Fruit fly (Drosophila melanogaster) whole organism, prepupa: Measurements from ENCODE around the gene Ir94e.

ENCODE experiments used
- Blimp-1 ChIP-seq: fragments of 200-800 bp; sonication (Bioruptor generic); optimal IDR thresholded peaks from 3 replicates; lab custom pipeline; 2017; ENCODE audit warnings: missing biosample characterization, missing genetic modification characterization, mild to moderate bottlenecking, moderate library complexity, missing genetic modification reagents
- CG10631 ChIP-seq: fragments of 200-800 bp; sonication (Bioruptor generic); optimal IDR thresholded peaks from 2 replicates; lab custom pipeline; 2016; ENCODE audit warnings: missing biosample characterization, missing genetic modification characterization
- CG10669 ChIP-seq: fragments of 200-800 bp; sonication (Bioruptor generic); optimal IDR thresholded peaks from 3 replicates; lab custom pipeline; 2018; ENCODE audit warnings: missing biosample characterization, mild to moderate bottlenecking, missing genetic modification characterization, moderate library complexity
- CG11294 ChIP-seq: fragments of 200-800 bp; sonication (Bioruptor generic); IDR thresholded peaks from 2 replicates; pipeline ENCODE4 v1.3.6; 2022; ENCODE audit warnings: missing biosample characterization, missing genetic modification characterization
- CG11762 ChIP-seq: fragments of 200-800 bp; sonication (Bioruptor generic); optimal IDR thresholded peaks from 3 replicates; lab custom pipeline; 2016; ENCODE audit warnings: missing biosample characterization, missing genetic modification characterization; ENCODE audit not compliant: insufficient read depth
- CG11902 ChIP-seq: fragments of 200-800 bp; sonication (Bioruptor generic); optimal IDR thresholded peaks from 3 replicates; lab custom pipeline; 2016; ENCODE audit warnings: missing biosample characterization, missing genetic modification characterization
- CG15336 ChIP-seq: fragments of 200-800 bp; sonication (Bioruptor generic); IDR thresholded peaks from 2 replicates; pipeline ENCODE4 v1.3.6; 2022; ENCODE audit warnings: missing biosample characterization, missing genetic modification characterization
- CG1621 ChIP-seq: fragments of 200-800 bp; sonication (Bioruptor generic); optimal IDR thresholded peaks from 3 replicates; lab custom pipeline; 2018; ENCODE audit warnings: missing biosample characterization, mild to moderate bottlenecking, missing genetic modification characterization
- CG16779 ChIP-seq: fragments of 200-800 bp; sonication (Bioruptor generic); optimal IDR thresholded peaks from 3 replicates; lab custom pipeline; 2017; ENCODE audit warnings: missing biosample characterization, mild to moderate bottlenecking, missing genetic modification characterization
- CG3032 ChIP-seq: fragments of 200-800 bp; optimal IDR thresholded peaks from 2 replicates; lab custom pipeline; 2019; ENCODE audit warnings: missing biosample characterization, mild to moderate bottlenecking, missing genetic modification characterization, moderate library complexity
- CG31627 ChIP-seq: fragments of 200-800 bp; sonication (Bioruptor generic); optimal IDR thresholded peaks from 3 replicates; lab custom pipeline; 2016; ENCODE audit warnings: missing biosample characterization, missing genetic modification characterization
- CG32006 ChIP-seq: fragments of 200-800 bp; sonication (Bioruptor generic); optimal IDR thresholded peaks from 3 replicates; lab custom pipeline; 2017; ENCODE audit warnings: missing biosample characterization, mild to moderate bottlenecking, missing genetic modification characterization
- CG3919 ChIP-seq: fragments of 200-800 bp; sonication (Bioruptor generic); optimal IDR thresholded peaks from 3 replicates; lab custom pipeline; 2016; ENCODE audit warnings: missing biosample characterization, missing genetic modification characterization
- CG4318 ChIP-seq: fragments of 200-800 bp; sonication (Bioruptor generic); optimal IDR thresholded peaks from 3 replicates; lab custom pipeline; 2017; ENCODE audit warnings: missing biosample characterization, mild to moderate bottlenecking, missing genetic modification characterization
- CG6163 ChIP-seq: fragments of 200-800 bp; sonication (Bioruptor generic); IDR thresholded peaks from 3 replicates; pipeline ENCODE4 v1.3.6; 2022; ENCODE audit warnings: missing biosample characterization, missing genetic modification characterization
- CG6276 ChIP-seq: fragments of 200-800 bp; sonication (Bioruptor generic); optimal IDR thresholded peaks from 2 replicates; lab custom pipeline; 2017; ENCODE audit warnings: missing biosample characterization, mild to moderate bottlenecking, missing genetic modification characterization
- CG6792 ChIP-seq: fragments of 200-800 bp; sonication (Bioruptor generic); optimal IDR thresholded peaks from 3 replicates; lab custom pipeline; 2016; ENCODE audit warnings: missing biosample characterization, missing genetic modification characterization
- CG6808 ChIP-seq: fragments of 200-800 bp; sonication (Bioruptor generic); optimal IDR thresholded peaks from 3 replicates; lab custom pipeline; 2017; ENCODE audit warnings: missing biosample characterization, missing genetic modification characterization, mild to moderate bottlenecking, moderate library complexity, missing genetic modification reagents
- CG6854 ChIP-seq: fragments of 200-800 bp; sonication (Bioruptor generic); optimal IDR thresholded peaks from 2 replicates; lab custom pipeline; 2017; ENCODE audit warnings: missing biosample characterization, mild to moderate bottlenecking, missing genetic modification characterization
- CG7368 ChIP-seq: fragments of 200-800 bp; sonication (Bioruptor generic); optimal IDR thresholded peaks from 3 replicates; lab custom pipeline; 2016; ENCODE audit warnings: missing biosample characterization, missing genetic modification characterization
- CG8119 ChIP-seq: fragments of 200-800 bp; sonication (Bioruptor generic); IDR thresholded peaks from 3 replicates; pipeline ENCODE4 v1.3.6; 2022; ENCODE audit warnings: missing biosample characterization, missing genetic modification characterization
- CG8319 ChIP-seq: fragments of 200-800 bp; sonication (Bioruptor generic); optimal IDR thresholded peaks from 3 replicates; lab custom pipeline; 2016; ENCODE audit warnings: missing biosample characterization, missing genetic modification characterization
- CG8632 ChIP-seq: fragments of 200-800 bp; sonication (Bioruptor generic); optimal IDR thresholded peaks from 3 replicates; lab custom pipeline; 2016; ENCODE audit warnings: missing biosample characterization, missing genetic modification characterization
- Eip75B ChIP-seq: fragments of 200-800 bp; sonication (Bioruptor generic); optimal IDR thresholded peaks from 3 replicates; lab custom pipeline; 2016; ENCODE audit warnings: missing biosample characterization, missing genetic modification characterization
- Eip78C ChIP-seq: fragments of 200-800 bp; sonication (Bioruptor generic); peaks from one replicate; lab custom pipeline; 2016; ENCODE audit warnings: missing biosample characterization, missing genetic modification characterization
- Eip93F ChIP-seq: fragments of 200-800 bp; sonication (Bioruptor generic); optimal IDR thresholded peaks from 2 replicates; lab custom pipeline; 2016; ENCODE audit warnings: missing biosample characterization, mild to moderate bottlenecking, missing genetic modification characterization
- Ets21C ChIP-seq: fragments of 200-800 bp; sonication (Bioruptor generic); optimal IDR thresholded peaks from 3 replicates; lab custom pipeline; 2016; ENCODE audit warnings: missing biosample characterization, missing genetic modification characterization
- Ets96B ChIP-seq: fragments of 200-800 bp; optimal IDR thresholded peaks from 2 replicates; lab custom pipeline; 2019; ENCODE audit warnings: missing biosample characterization, mild to moderate bottlenecking, missing genetic modification characterization, moderate library complexity
- Gug ChIP-seq: fragments of 200-800 bp; sonication (Bioruptor generic); IDR thresholded peaks from 2 replicates; pipeline ENCODE4 v1.3.6; 2022; ENCODE audit warnings: missing biosample characterization, missing genetic modification characterization
- Hr38 ChIP-seq: sonication (Bioruptor generic); optimal IDR thresholded peaks from 2 replicates; lab custom pipeline; 2016; ENCODE audit warnings: missing biosample characterization, missing genetic modification characterization
- Hr39 ChIP-seq: fragments of 200-800 bp; sonication (Bioruptor generic); optimal IDR thresholded peaks from 2 replicates; lab custom pipeline; 2016; ENCODE audit warnings: missing biosample characterization, missing genetic modification characterization
- Hr4 ChIP-seq: fragments of 200-800 bp; sonication (Bioruptor generic); optimal IDR thresholded peaks from 3 replicates; lab custom pipeline; 2016; ENCODE audit warnings: missing biosample characterization, missing genetic modification characterization
- Met ChIP-seq: fragments of 200-800 bp; sonication (Bioruptor generic); optimal IDR thresholded peaks from 3 replicates; lab custom pipeline; 2016; ENCODE audit warnings: missing biosample characterization, missing genetic modification characterization
- OdsH ChIP-seq: fragments of 200-800 bp; sonication (Bioruptor generic); optimal IDR thresholded peaks from 3 replicates; lab custom pipeline; 2016; ENCODE audit warnings: missing biosample characterization, missing genetic modification characterization
- Smox ChIP-seq: fragments of 200-800 bp; sonication (Bioruptor generic); optimal IDR thresholded peaks from 3 replicates; lab custom pipeline; 2016; ENCODE audit warnings: missing biosample characterization, missing genetic modification characterization
- Sox102F ChIP-seq: fragments of 200-800 bp; sonication (Bioruptor generic); optimal IDR thresholded peaks from 2 replicates; lab custom pipeline; 2016; ENCODE audit warnings: missing biosample characterization, mild to moderate bottlenecking, missing genetic modification characterization
- Sox14 ChIP-seq: fragments of 200-800 bp; sonication (Bioruptor generic); optimal IDR thresholded peaks from 3 replicates; lab custom pipeline; 2016; ENCODE audit warnings: missing biosample characterization, missing genetic modification characterization
- Sox15 ChIP-seq: fragments of 200-800 bp; sonication (Bioruptor generic); optimal IDR thresholded peaks from 3 replicates; lab custom pipeline; 2016; ENCODE audit warnings: missing biosample characterization, missing genetic modification characterization
- achi ChIP-seq: fragments of 200-800 bp; sonication (Bioruptor generic); optimal IDR thresholded peaks from 3 replicates; lab custom pipeline; 2016; ENCODE audit warnings: missing biosample characterization, missing genetic modification characterization
- acj6 ChIP-seq: fragments of 200-800 bp; sonication (Bioruptor generic); optimal IDR thresholded peaks from 3 replicates; lab custom pipeline; 2016; ENCODE audit warnings: missing biosample characterization, missing genetic modification characterization
- dac ChIP-seq: fragments of 200-800 bp; sonication (Bioruptor generic); optimal IDR thresholded peaks from 2 replicates; lab custom pipeline; 2017; ENCODE audit warnings: missing biosample characterization, mild to moderate bottlenecking, missing genetic modification characterization
- dsx ChIP-seq: fragments of 200-800 bp; optimal IDR thresholded peaks from 3 replicates; lab custom pipeline; 2019; ENCODE audit warnings: missing biosample characterization, mild to moderate bottlenecking, missing genetic modification characterization, moderate library complexity; ENCODE audit not compliant: poor library complexity, severe bottlenecking
- eg ChIP-seq: fragments of 200-800 bp; sonication (Bioruptor generic); IDR thresholded peaks from 3 replicates; pipeline ENCODE4 v1.3.6; 2022; ENCODE audit warnings: missing biosample characterization, missing genetic modification characterization
- fd59A ChIP-seq: fragments of 200-800 bp; sonication (Bioruptor generic); optimal IDR thresholded peaks from 2 replicates; lab custom pipeline; 2017; ENCODE audit warnings: missing biosample characterization, mild to moderate bottlenecking, missing genetic modification characterization, missing genetic modification reagents
- fd85E ChIP-seq: fragments of 200-800 bp; sonication (Bioruptor generic); optimal IDR thresholded peaks from 3 replicates; lab custom pipeline; 2016; ENCODE audit warnings: missing biosample characterization, missing genetic modification characterization
- fkh ChIP-seq: fragments of 200-800 bp; sonication (Bioruptor generic); optimal IDR thresholded peaks from 3 replicates; lab custom pipeline; 2017; ENCODE audit warnings: missing biosample characterization, mild to moderate bottlenecking, missing genetic modification characterization, moderate library complexity
- lz ChIP-seq: fragments of 200-800 bp; sonication (Bioruptor generic); optimal IDR thresholded peaks from 3 replicates; lab custom pipeline; 2016; ENCODE audit warnings: missing biosample characterization, missing genetic modification characterization
- net ChIP-seq: fragments of 200-800 bp; sonication (Bioruptor generic); optimal IDR thresholded peaks from 3 replicates; lab custom pipeline; 2016; ENCODE audit warnings: missing biosample characterization, missing genetic modification characterization
- pdm3 ChIP-seq: fragments of 200-800 bp; sonication (Bioruptor generic); optimal IDR thresholded peaks from 3 replicates; lab custom pipeline; 2016; ENCODE audit warnings: missing biosample characterization, missing genetic modification characterization
- salr ChIP-seq, 2 experiments: fragments of 200-800 bp; sonication (Bioruptor generic); optimal IDR thresholded peaks; 3 replicates each; lab custom pipeline; 2016 to 2018; ENCODE audit warnings: missing biosample characterization in 2 of 2, missing genetic modification characterization in 2 of 2, mild to moderate bottlenecking in 1 of 2
- svp ChIP-seq: fragments of 200-800 bp; sonication (Bioruptor generic); peaks from one replicate; lab custom pipeline; 2016; ENCODE audit warnings: missing biosample characterization, missing genetic modification characterization
- topi ChIP-seq: fragments of 200-800 bp; sonication (Bioruptor generic); optimal IDR thresholded peaks from 3 replicates; lab custom pipeline; 2016; ENCODE audit warnings: missing biosample characterization, missing genetic modification characterization
- vri ChIP-seq: fragments of 200-800 bp; sonication (Bioruptor generic); optimal IDR thresholded peaks from 3 replicates; lab custom pipeline; 2016; ENCODE audit warnings: missing biosample characterization, mild to moderate bottlenecking, missing genetic modification characterization

Gene Ir94e

dm6 chr3R:23407880-23408279 is 2.6 kb downstream of the Ir94e start:
- TF ChIP-seq CG8119 (GFP tag; lab: Robert Waterston, UW) (peak; percentile 54; the same call in 1 of the 3 replicates), CG16779 (no peak), Sox15 (GFP tag; lab: Kevin White, UChicago) (no peak), salr (GFP tag; optimal IDR thresholded peaks at IDR 0.05; lab: Kevin White, UChicago) (peak in 1 of 2 experiments; percentile 64), eg (GFP tag; lab: Robert Waterston, UW) (no peak), Ets21C (GFP tag; lab: Kevin White, UChicago) (no peak), CG10669 (no peak), CG6808 (GFP tag; lab: Kevin White, UChicago) (no peak), CG15336 (GFP tag; lab: Robert Waterston, UW) (peak; percentile 57), CG31627 (no peak), CG4318 (GFP tag; lab: Kevin White, UChicago) (peak; percentile 57), Eip93F (no peak), vri (no peak), topi (no peak), acj6 (GFP tag; lab: Kevin White, UChicago) (peak; percentile 16), CG11294 (GFP tag; lab: Robert Waterston, UW) (no peak), CG1621 (tag; lab: Kevin White, UChicago) (no peak), fd85E (no peak), CG11762 (GFP tag; lab: Kevin White, UChicago) (no peak), dsx (GFP tag; lab: Kevin White, UChicago) (no peak), Gug (GFP tag; lab: Robert Waterston, UW) (no peak), svp (GFP tag; lab: Kevin White, UChicago) (peak; percentile 49), Hr38 (no peak), Hr4 (peak; percentile 76), CG3032 (tag; lab: Kevin White, UChicago) (no peak), OdsH (GFP tag; lab: Kevin White, UChicago) (peak; percentile 33), achi (peak; percentile 14), CG6792 (GFP tag; lab: Kevin White, UChicago) (no peak), lz (no peak), Sox14 (peak; percentile 12), CG7368 (GFP tag; lab: Kevin White, UChicago) (no peak), CG8632 (no peak), fd59A (GFP tag; lab: Kevin White, UChicago) (no peak), CG10631 (GFP tag; lab: Kevin White, UChicago) (peak; percentile 6), Blimp-1 (GFP tag; lab: Kevin White, UChicago) (no peak), net (peak; percentile 19), fkh (GFP tag; lab: Kevin White, UChicago) (no peak), dac (GFP tag; lab: Kevin White, UChicago) (no peak), CG3919 (no peak), Hr39 (GFP tag; lab: Kevin White, UChicago) (no peak), Smox (GFP tag; lab: Kevin White, UChicago) (no peak), CG8319 (GFP tag; lab: Kevin White, UChicago) (no peak), Eip75B (GFP tag; lab: Kevin White, UChicago) (peak; percentile 13), Met (GFP tag; lab: Kevin White, UChicago) (no peak), CG32006 (peak; percentile 79), pdm3 (GFP tag; lab: Kevin White, UChicago) (peak; percentile 5), Eip78C (GFP tag; lab: Kevin White, UChicago) (peak; percentile 67), CG6276 (GFP tag; lab: Kevin White, UChicago) (no peak), CG6854 (GFP tag; lab: Kevin White, UChicago) (no peak), Sox102F (GFP tag; lab: Kevin White, UChicago) (no peak), Ets96B (no peak), CG6163 (GFP tag; lab: Robert Waterston, UW) (no peak), CG11902 (no peak)
